Worm (Caenorhabditis elegans) whole organism, L4 larva: Measurements from ENCODE around the gene sre-1.

Experiments
- D1046.2 ChIP-seq: fragments of 200-800 bp; sonication (Bioruptor generic); IDR thresholded peaks from 2 replicates; pipeline ENCODE4 v1.3.6; 2022; ENCODE audit warnings: missing genetic modification characterization, missing compliant biosample characterization
- F44E2.7 ChIP-seq: fragments of 200-800 bp; sonication (Bioruptor generic); IDR thresholded peaks from 2 replicates; pipeline ENCODE4 v2.1.2; 2022; ENCODE audit warnings: missing genetic modification characterization, missing compliant biosample characterization
- R02D3.7 ChIP-seq: fragments of 150-350 bp; sonication (generic microtip); optimal IDR thresholded peaks from 3 replicates; lab custom pipeline; 2014; ENCODE audit warnings: missing biosample characterization, missing genetic modification characterization
- T20F7.1 ChIP-seq: fragments of 200-800 bp; sonication (Bioruptor generic); optimal IDR thresholded peaks from 2 replicates; lab custom pipeline; 2018; ENCODE audit warnings: mild to moderate bottlenecking, missing genetic modification characterization, missing compliant biosample characterization
- T26A8.4 ChIP-seq: fragments of 200-800 bp; sonication (Bioruptor generic); IDR thresholded peaks from 2 replicates; pipeline ENCODE4 v1.3.6; 2022; ENCODE audit warnings: missing genetic modification characterization, missing compliant biosample characterization
- Y105C5A.15 ChIP-seq: fragments of 200-800 bp; sonication (Bioruptor generic); IDR thresholded peaks from 2 replicates; pipeline ENCODE4 v1.3.6; 2022; ENCODE audit warnings: missing genetic modification characterization, missing compliant biosample characterization
- Y48G9A.11 ChIP-seq: fragments of 200-800 bp; sonication (Bioruptor generic); IDR thresholded peaks from 2 replicates; pipeline ENCODE4 v1.3.6; 2022; ENCODE audit warnings: missing genetic modification reagents, missing genetic modification characterization, missing compliant biosample characterization
- ZK337.2 ChIP-seq: fragments of 200-800 bp; sonication (Bioruptor generic); IDR thresholded peaks from 2 replicates; pipeline ENCODE4 v1.3.6; 2022; ENCODE audit warnings: missing genetic modification reagents, missing genetic modification characterization, missing compliant biosample characterization
- aha-1 ChIP-seq: fragments of 150-350 bp; peaks from one replicate; lab custom pipeline; 2014; ENCODE audit warnings: missing biosample characterization, missing genetic modification characterization
- ama-1 ChIP-seq: fragments of 150-350 bp; optimal IDR thresholded peaks from 2 replicates; lab custom pipeline; 2014; ENCODE audit warnings: inconsistent platforms, mixed read lengths
- attf-4 ChIP-seq: sonication (generic microtip); optimal IDR thresholded peaks from 3 replicates; lab custom pipeline; 2017; ENCODE audit warnings: missing biosample characterization, missing genetic modification characterization
- ceh-28 ChIP-seq: fragments of 150-350 bp; optimal IDR thresholded peaks from 2 replicates; lab custom pipeline; 2014; ENCODE audit warnings: missing biosample characterization, missing genetic modification reagents, missing genetic modification characterization
- ces-1 ChIP-seq: fragments of 150-350 bp; sonication (generic microtip); optimal IDR thresholded peaks from 4 replicates; lab custom pipeline; 2014; ENCODE audit warnings: missing biosample characterization, missing genetic modification reagents, missing genetic modification characterization
- daf-16 ChIP-seq, 3 experiments: sonication (generic microtip); optimal IDR thresholded peaks; 2 replicates each; lab custom pipeline; 2016 to 2017; ENCODE audit warnings: missing genetic modification characterization in 3 of 3, missing genetic modification reagents in 3 of 3, mild to moderate bottlenecking in 2 of 3, missing compliant biosample characterization in 2 of 3, missing biosample characterization in 1 of 3, moderate library complexity in 1 of 3
- daf-8 ChIP-seq: fragments of 200-800 bp; sonication (Bioruptor generic); IDR thresholded peaks from 2 replicates; pipeline ENCODE4 v1.3.6; 2022; ENCODE audit warnings: missing genetic modification characterization, missing compliant biosample characterization
- dmd-6 ChIP-seq: fragments of 200-800 bp; sonication (Bioruptor generic); IDR thresholded peaks from 2 replicates; pipeline ENCODE4 v1.3.6; 2022; ENCODE audit warnings: missing genetic modification reagents, missing genetic modification characterization, missing compliant biosample characterization
- dmd-8 ChIP-seq: fragments of 200-800 bp; sonication (Bioruptor generic); IDR thresholded peaks from 2 replicates; pipeline ENCODE4 v1.3.6; 2022; ENCODE audit warnings: missing genetic modification characterization, missing compliant biosample characterization
- dve-1 ChIP-seq: sonication (generic microtip); optimal IDR thresholded peaks from 2 replicates; lab custom pipeline; 2017; ENCODE audit warnings: antibody characterized with exemption, mild to moderate bottlenecking, missing genetic modification characterization, missing compliant biosample characterization; ENCODE audit not compliant: insufficient read depth
- egl-43 ChIP-seq: fragments of 200-800 bp; sonication (Bioruptor generic); IDR thresholded peaks from 2 replicates; pipeline ENCODE4 v1.3.6; 2022; ENCODE audit warnings: missing genetic modification reagents, missing genetic modification characterization, missing compliant biosample characterization
- fkh-10 ChIP-seq: fragments of 150-350 bp; optimal IDR thresholded peaks from 2 replicates; lab custom pipeline; 2014; ENCODE audit warnings: missing biosample characterization, missing genetic modification reagents, missing genetic modification characterization
- gei-8 ChIP-seq: fragments of 200-800 bp; sonication (Bioruptor generic); optimal IDR thresholded peaks from 2 replicates; lab custom pipeline; 2018; ENCODE audit warnings: mild to moderate bottlenecking, missing genetic modification characterization, missing compliant biosample characterization
- hlh-11 ChIP-seq: fragments of 200-800 bp; sonication (Bioruptor generic); optimal IDR thresholded peaks from 2 replicates; lab custom pipeline; 2018; ENCODE audit warnings: mild to moderate bottlenecking, missing genetic modification characterization, missing compliant biosample characterization
- jun-1 ChIP-seq: fragments of 150-350 bp; optimal IDR thresholded peaks from 2 replicates; lab custom pipeline; 2014; ENCODE audit warnings: missing biosample characterization, missing genetic modification reagents, missing genetic modification characterization
- lir-3 ChIP-seq: sonication (generic microtip); optimal IDR thresholded peaks from 2 replicates; lab custom pipeline; 2016; ENCODE audit warnings: mild to moderate bottlenecking, missing genetic modification characterization, missing compliant biosample characterization
- madf-5 ChIP-seq, 2 experiments: fragments of 200-800 bp; sonication (Bioruptor generic); IDR thresholded peaks; 2 replicates each; pipeline ENCODE4 v1.3.6; 2022; ENCODE audit warnings: missing compliant biosample characterization in 2 of 2, missing genetic modification characterization in 2 of 2
- mdl-1 ChIP-seq, 2 experiments: fragments of 150-350 bp in 1 of 2; sonication (generic microtip) in 1 of 2; optimal IDR thresholded peaks; 2 replicates each; lab custom pipeline; 2014 to 2017; ENCODE audit warnings: missing biosample characterization in 2 of 2, missing genetic modification characterization in 2 of 2
- mep-1 ChIP-seq: fragments of 150-350 bp; sonication (generic microtip); optimal IDR thresholded peaks from 3 replicates; lab custom pipeline; 2014; ENCODE audit warnings: missing biosample characterization, missing genetic modification characterization
- mxl-2 ChIP-seq: fragments of 200-800 bp; sonication (Bioruptor generic); conservative IDR thresholded peaks from 2 replicates; pipeline ENCODE4 v1.3.6; 2022; ENCODE audit warnings: missing genetic modification reagents, missing genetic modification characterization, missing compliant biosample characterization
- mxl-3 ChIP-seq: fragments of 200-800 bp; sonication (Bioruptor generic); optimal IDR thresholded peaks from 2 replicates; lab custom pipeline; 2018; ENCODE audit warnings: mild to moderate bottlenecking, missing genetic modification characterization, missing compliant biosample characterization
- nhr-102 ChIP-seq: sonication (generic microtip); optimal IDR thresholded peaks from 2 replicates; lab custom pipeline; 2016; ENCODE audit warnings: mild to moderate bottlenecking, missing genetic modification characterization, moderate library complexity, missing compliant biosample characterization
- nhr-111 ChIP-seq: fragments of 200-800 bp; sonication (Bioruptor generic); optimal IDR thresholded peaks from 2 replicates; lab custom pipeline; 2018; ENCODE audit warnings: mild to moderate bottlenecking, missing genetic modification characterization, missing compliant biosample characterization
- nhr-28 ChIP-seq: fragments of 150-350 bp; optimal IDR thresholded peaks from 2 replicates; lab custom pipeline; 2014; ENCODE audit warnings: missing biosample characterization, missing genetic modification characterization
- nhr-41 ChIP-seq: fragments of 200-800 bp; sonication (Bioruptor generic); IDR thresholded peaks from 2 replicates; pipeline ENCODE4 v1.3.6; 2022; ENCODE audit warnings: missing genetic modification reagents, missing genetic modification characterization, missing compliant biosample characterization
- nhr-76 ChIP-seq: fragments of 150-350 bp; optimal IDR thresholded peaks from 2 replicates; lab custom pipeline; 2014; ENCODE audit warnings: missing biosample characterization, missing genetic modification characterization
- nhr-77 ChIP-seq: fragments of 150-350 bp; optimal IDR thresholded peaks from 2 replicates; lab custom pipeline; 2014; ENCODE audit warnings: missing biosample characterization, missing genetic modification characterization
- php-3 ChIP-seq: fragments of 200-800 bp; sonication (Bioruptor generic); IDR thresholded peaks from 2 replicates; pipeline ENCODE4 v1.3.6; 2022; ENCODE audit warnings: missing genetic modification reagents, missing genetic modification characterization, missing compliant biosample characterization
- pqm-1 ChIP-seq: sonication (generic microtip); optimal IDR thresholded peaks from 2 replicates; lab custom pipeline; 2017; ENCODE audit warnings: missing biosample characterization, missing genetic modification characterization
- rbr-2 ChIP-seq: sonication (generic microtip); optimal IDR thresholded peaks from 2 replicates; lab custom pipeline; 2016; ENCODE audit warnings: missing genotype, missing genetic modification characterization, missing compliant biosample characterization
- spr-1 ChIP-seq: sonication (generic microtip); optimal IDR thresholded peaks from 2 replicates; lab custom pipeline; 2016; ENCODE audit warnings: mild to moderate bottlenecking, missing genetic modification characterization, missing compliant biosample characterization
- tag-97 ChIP-seq: fragments of 200-800 bp; sonication (Bioruptor generic); IDR thresholded peaks from 2 replicates; pipeline ENCODE4 v1.3.6; 2022; ENCODE audit warnings: missing genetic modification characterization, missing compliant biosample characterization
- tra-1 ChIP-seq: fragments of 200-800 bp; sonication (Bioruptor generic); IDR thresholded peaks from 2 replicates; pipeline ENCODE4 v1.3.6; 2022; ENCODE audit warnings: missing genetic modification reagents, missing genetic modification characterization, missing compliant biosample characterization
- unc-130 ChIP-seq: sonication (generic microtip); optimal IDR thresholded peaks from 2 replicates; lab custom pipeline; 2016; ENCODE audit warnings: missing genetic modification reagents, missing genetic modification characterization, missing compliant biosample characterization
- vab-7 ChIP-seq: fragments of 200-800 bp; sonication (Bioruptor generic); IDR thresholded peaks from 2 replicates; pipeline ENCODE4 v1.3.6; 2022; ENCODE audit warnings: missing genetic modification reagents, missing genetic modification characterization, missing compliant biosample characterization
- zag-1 ChIP-seq: fragments of 150-350 bp; optimal IDR thresholded peaks from 2 replicates; lab custom pipeline; 2014; ENCODE audit warnings: missing biosample characterization, missing genetic modification characterization
- zfp-3 ChIP-seq: fragments of 200-800 bp; sonication (Bioruptor generic); conservative IDR thresholded peaks from 2 replicates; pipeline ENCODE4 v1.3.6; 2022; ENCODE audit warnings: missing genetic modification reagents, missing genetic modification characterization, missing compliant biosample characterization
- zip-11 ChIP-seq: fragments of 200-800 bp; sonication (Bioruptor generic); IDR thresholded peaks from 2 replicates; pipeline ENCODE4 v1.3.6; 2022; ENCODE audit warnings: missing genetic modification characterization, missing compliant biosample characterization
- zip-2 ChIP-seq: fragments of 150-350 bp; optimal IDR thresholded peaks from 2 replicates; lab custom pipeline; 2014; ENCODE audit warnings: missing biosample characterization, missing genetic modification characterization

Gene sre-1

ce11 chrII:7693929-7694328, 15.6 kb upstream of the sre-1 start, which contains the start of gene nhx-2 (continued):
- TF ChIP-seq dmd-8 (GFP tag; lab: Robert Waterston, UW): no peak
- TF ChIP-seq tra-1 (GFP tag; lab: Robert Waterston, UW): peak; percentile 58; the same call in 1 of the 2 replicates
- TF ChIP-seq zip-11 (GFP tag; lab: Robert Waterston, UW): no peak
- TF ChIP-seq lir-3 (tag; lab: Kevin White, UChicago): no peak
- no peak for TF ChIP-seq tag-97 (GFP tag; lab: Robert Waterston, UW)
- no peak for TF ChIP-seq ama-1
- no peak for TF ChIP-seq F44E2.7 (GFP tag; lab: Robert Waterston, UW)
- no peak for TF ChIP-seq Y105C5A.15
- TF ChIP-seq dmd-6 (GFP tag; lab: Robert Waterston, UW): peak; percentile 73
- no peak for TF ChIP-seq nhr-111 (GFP tag; lab: Kevin White, UChicago)
- no peak for TF ChIP-seq zfp-3
- peak; percentile 50; the same call in 1 of the 2 replicates for TF ChIP-seq php-3 (GFP tag; lab: Robert Waterston, UW)
- no peak for TF ChIP-seq mep-1 (tag; lab: Kevin White, UChicago)
- TF ChIP-seq attf-4 (tag; lab: Kevin White, UChicago): no peak

ce11 chrII:7694745-7695144, 14.8 kb upstream of the sre-1 start:
- TF ChIP-seq mdl-1 (tag; optimal IDR thresholded peaks at IDR 0.05; lab: Kevin White, UChicago) (peak in 1 of 2 experiments; percentile 17), nhr-28 (tag; lab: Kevin White, UChicago) (peak; percentile 55), fkh-10 (GFP tag; lab: Kevin White, UChicago) (no peak), zip-2 (tag; lab: Kevin White, UChicago) (no peak), gei-8 (GFP tag; lab: Kevin White, UChicago) (no peak), T20F7.1 (GFP tag; lab: Kevin White, UChicago) (no peak), nhr-102 (tag; lab: Kevin White, UChicago) (no peak), aha-1 (tag; lab: Kevin White, UChicago) (no peak), ces-1 (no peak), Y48G9A.11 (GFP tag; lab: Robert Waterston, UW) (no peak), ceh-28 (tag; lab: Kevin White, UChicago) (no peak), R02D3.7 (tag; lab: Kevin White, UChicago) (no peak), nhr-76 (tag; lab: Kevin White, UChicago) (no peak), daf-8 (GFP tag; lab: Robert Waterston, UW) (no peak), vab-7 (GFP tag; lab: Robert Waterston, UW) (no peak), madf-5 (GFP tag; IDR thresholded peaks at IDR 0.05; lab: Robert Waterston, UW) (no peak), nhr-111 (GFP tag; lab: Kevin White, UChicago) (no peak), pqm-1 (tag; lab: Kevin White, UChicago) (peak; percentile 81), daf-16 (GFP tag; optimal IDR thresholded peaks at IDR 0.05; lab: Kevin White, UChicago) (no peak), daf-16 (tag; optimal IDR thresholded peaks at IDR 0.05; lab: Kevin White, UChicago) (peak; percentile 34), mxl-3 (GFP tag; lab: Kevin White, UChicago) (no peak), unc-130 (GFP tag; lab: Kevin White, UChicago) (no peak), spr-1 (no peak), dmd-6 (GFP tag; lab: Robert Waterston, UW) (peak; percentile 54; the same call in 1 of the 2 replicates), nhr-77 (tag; lab: Kevin White, UChicago) (peak; percentile 37), egl-43 (GFP tag; lab: Robert Waterston, UW) (no peak), dmd-8 (GFP tag; lab: Robert Waterston, UW) (no peak), nhr-41 (GFP tag; lab: Robert Waterston, UW) (no peak), dve-1 (tag; lab: Kevin White, UChicago) (peak; percentile 62), jun-1 (tag; lab: Kevin White, UChicago) (no peak), php-3 (GFP tag; lab: Robert Waterston, UW) (peak; percentile 69), hlh-11 (tag; lab: Kevin White, UChicago) (peak; percentile 61), zip-11 (GFP tag; lab: Robert Waterston, UW) (no peak), mxl-2 (GFP tag; lab: Robert Waterston, UW) (no peak), T26A8.4 (GFP tag; lab: Robert Waterston, UW) (no peak), rbr-2 (tag; lab: Kevin White, UChicago) (no peak), D1046.2 (GFP tag; lab: Robert Waterston, UW) (no peak), ZK337.2 (GFP tag; lab: Robert Waterston, UW) (no peak), mep-1 (tag; lab: Kevin White, UChicago) (no peak), zag-1 (tag; lab: Kevin White, UChicago) (no peak)
- TF ChIP-seq, all 104 proteins: peak for 9
